Worm (Caenorhabditis elegans) whole organism, mixed stage, embryonic: ENCODE data around the gene B0244.16.
A peak's percentile ranks its signal among the peaks of the same experiment; 100 is the strongest.

Experiments used
- bed-3 ChIP-seq: fragments of 200-800 bp; sonication (Bioruptor generic); optimal IDR thresholded peaks from 3 replicates; lab custom pipeline; 2018; ENCODE audit warnings: mild to moderate bottlenecking, missing genetic modification characterization, moderate library complexity, missing compliant biosample characterization
- ceh-43 ChIP-seq: fragments of 200-800 bp; sonication (Bioruptor generic); optimal IDR thresholded peaks from 2 replicates; lab custom pipeline; 2018; ENCODE audit warnings: mild to moderate bottlenecking, missing genetic modification characterization, moderate library complexity, missing compliant biosample characterization
- ceh-83 ChIP-seq: fragments of 200-800 bp; sonication (Bioruptor generic); optimal IDR thresholded peaks from 2 replicates; lab custom pipeline; 2018; ENCODE audit warnings: mild to moderate bottlenecking, missing genetic modification characterization, missing compliant biosample characterization
- ces-1 ChIP-seq: fragments of 150-350 bp; optimal IDR thresholded peaks from 2 replicates; lab custom pipeline; 2014; ENCODE audit warnings: missing biosample characterization, missing genetic modification reagents, missing genetic modification characterization
- cnd-1 ChIP-seq: fragments of 200-800 bp; sonication (Bioruptor generic); optimal IDR thresholded peaks from 2 replicates; lab custom pipeline; 2018; ENCODE audit warnings: mild to moderate bottlenecking, missing genetic modification characterization, missing compliant biosample characterization
- drap-1 ChIP-seq: fragments of 200-800 bp; sonication (Bioruptor generic); optimal IDR thresholded peaks from 3 replicates; lab custom pipeline; 2018; ENCODE audit warnings: mild to moderate bottlenecking, missing genetic modification characterization, missing compliant biosample characterization
- flh-1 ChIP-seq: fragments of 200-800 bp; sonication (Bioruptor generic); optimal IDR thresholded peaks from 2 replicates; lab custom pipeline; 2018; ENCODE audit warnings: mild to moderate bottlenecking, missing genetic modification characterization, moderate library complexity, missing compliant biosample characterization
- ham-2 ChIP-seq: fragments of 200-800 bp; sonication (Bioruptor generic); optimal IDR thresholded peaks from 2 replicates; lab custom pipeline; 2018; ENCODE audit warnings: mild to moderate bottlenecking, missing genetic modification characterization, missing compliant biosample characterization
- lin-13 ChIP-seq: fragments of 150-350 bp; optimal IDR thresholded peaks from 2 replicates; lab custom pipeline; 2014; ENCODE audit warnings: missing biosample characterization, missing genetic modification characterization
- lsy-2 ChIP-seq: fragments of 150-350 bp; optimal IDR thresholded peaks from 2 replicates; lab custom pipeline; 2014; ENCODE audit warnings: missing biosample characterization, missing genetic modification characterization
- mab-5 ChIP-seq: fragments of 150-350 bp; optimal IDR thresholded peaks from 2 replicates; lab custom pipeline; 2014; ENCODE audit warnings: missing biosample characterization, missing genetic modification characterization
- nhr-12 ChIP-seq: fragments of 150-350 bp; optimal IDR thresholded peaks from 2 replicates; lab custom pipeline; 2014; ENCODE audit warnings: missing biosample characterization, missing genetic modification characterization
- nhr-2 ChIP-seq: fragments of 150-350 bp; optimal IDR thresholded peaks from 2 replicates; lab custom pipeline; 2014; ENCODE audit warnings: missing biosample characterization, missing genetic modification characterization
- nhr-237 ChIP-seq: fragments of 150-350 bp; optimal IDR thresholded peaks from 2 replicates; lab custom pipeline; 2014; ENCODE audit warnings: missing biosample characterization, missing genetic modification characterization
- nhr-28 ChIP-seq: fragments of 150-350 bp; optimal IDR thresholded peaks from 2 replicates; lab custom pipeline; 2014; ENCODE audit warnings: missing biosample characterization, missing genetic modification characterization
- nhr-76 ChIP-seq: sonication (generic microtip); optimal IDR thresholded peaks from 2 replicates; lab custom pipeline; 2017; ENCODE audit warnings: missing biosample characterization, missing genetic modification characterization
- pha-4 ChIP-seq: fragments of 150-350 bp; optimal IDR thresholded peaks from 2 replicates; lab custom pipeline; 2018; ENCODE audit warnings: missing biosample characterization, missing genetic modification reagents, missing genetic modification characterization
- snpc-4 ChIP-seq: fragments of 150-350 bp; optimal IDR thresholded peaks from 2 replicates; lab custom pipeline; 2014; ENCODE audit warnings: missing biosample characterization, missing genetic modification characterization
- tbx-8 ChIP-seq: fragments of 200-800 bp; sonication (Bioruptor generic); optimal IDR thresholded peaks from 2 replicates; lab custom pipeline; 2018; ENCODE audit warnings: mild to moderate bottlenecking, missing genetic modification characterization, moderate library complexity, missing compliant biosample characterization
- unc-120 ChIP-seq: sonication (generic microtip); optimal IDR thresholded peaks from 2 replicates; lab custom pipeline; 2017; ENCODE audit warnings: missing genetic modification characterization, missing compliant biosample characterization; ENCODE audit not compliant: poor library complexity, severe bottlenecking
- unc-39 ChIP-seq: fragments of 150-350 bp; optimal IDR thresholded peaks from 2 replicates; lab custom pipeline; 2014; ENCODE audit warnings: missing biosample characterization, missing genetic modification characterization
- unc-62 ChIP-seq: fragments of 150-350 bp; optimal IDR thresholded peaks from 2 replicates; lab custom pipeline; 2014; ENCODE audit warnings: missing biosample characterization, missing genetic modification reagents, missing genetic modification characterization
- zip-8 ChIP-seq: fragments of 150-350 bp; optimal IDR thresholded peaks from 2 replicates; lab custom pipeline; 2014; ENCODE audit warnings: missing biosample characterization, missing genetic modification characterization
- ztf-11 ChIP-seq: fragments of 150-350 bp; optimal IDR thresholded peaks from 2 replicates; lab custom pipeline; 2014; ENCODE audit warnings: missing biosample characterization, missing genetic modification characterization

B0244.16 gene

DNA sequence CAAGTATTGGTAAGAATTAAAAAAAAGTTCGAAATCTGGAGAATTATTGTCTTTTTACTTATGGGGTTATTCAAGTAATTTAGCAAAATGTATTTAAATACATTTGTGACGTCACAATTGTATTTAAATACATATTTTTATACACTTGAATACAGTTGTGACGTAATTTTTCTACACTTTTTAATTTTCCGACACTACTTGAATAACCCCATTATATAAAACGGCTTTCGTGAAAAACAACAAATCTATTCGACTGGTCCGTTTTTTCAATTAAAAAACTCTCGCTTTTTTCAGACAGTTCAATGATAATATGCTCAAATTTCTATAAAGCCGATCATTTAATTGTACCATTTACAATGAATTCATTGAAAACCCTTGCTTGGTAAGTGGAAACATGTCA is 9.7 kb downstream of the B0244.16 start:
- TF ChIP-seq pha-4 (tag; lab: Kevin White, UChicago): no peak
- TF ChIP-seq unc-120 (tag; lab: Kevin White, UChicago): no peak
- TF ChIP-seq zip-8 (tag; lab: Kevin White, UChicago): peak; percentile 91
- TF ChIP-seq, all 35 proteins: peak for 1

DNA sequence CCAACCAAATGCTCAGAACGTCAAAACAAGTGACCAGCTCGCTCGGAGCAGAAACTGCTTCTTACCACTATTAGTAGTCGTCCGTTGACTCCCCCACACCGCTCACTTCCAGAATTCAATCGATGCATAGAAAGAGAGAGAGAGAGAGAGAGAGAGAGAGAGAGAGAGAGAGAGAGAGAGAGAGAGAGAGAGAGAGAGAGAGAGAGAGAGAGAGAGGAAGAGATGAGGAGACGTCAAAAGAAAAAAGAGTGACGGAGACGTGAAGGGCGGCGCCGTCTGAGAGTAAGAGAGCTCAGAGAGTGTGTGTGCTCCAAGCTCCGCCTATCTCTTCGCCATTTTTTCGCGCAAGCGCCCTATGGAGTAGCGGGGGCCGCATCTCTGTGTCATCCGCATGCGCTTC is 14.4 kb downstream of the B0244.16 start, which contains the start of gene ida-1:
Gene ida-1, plus strand, starts transcription at position 336 of the 400 bp plus-strand sequence.
- TF ChIP-seq ztf-11 (tag; lab: Kevin White, UChicago) (no peak), ces-1 (GFP tag; lab: Kevin White, UChicago) (peak; percentile 54)
- TF ChIP-seq, all 35 proteins: peak for 1

DNA sequence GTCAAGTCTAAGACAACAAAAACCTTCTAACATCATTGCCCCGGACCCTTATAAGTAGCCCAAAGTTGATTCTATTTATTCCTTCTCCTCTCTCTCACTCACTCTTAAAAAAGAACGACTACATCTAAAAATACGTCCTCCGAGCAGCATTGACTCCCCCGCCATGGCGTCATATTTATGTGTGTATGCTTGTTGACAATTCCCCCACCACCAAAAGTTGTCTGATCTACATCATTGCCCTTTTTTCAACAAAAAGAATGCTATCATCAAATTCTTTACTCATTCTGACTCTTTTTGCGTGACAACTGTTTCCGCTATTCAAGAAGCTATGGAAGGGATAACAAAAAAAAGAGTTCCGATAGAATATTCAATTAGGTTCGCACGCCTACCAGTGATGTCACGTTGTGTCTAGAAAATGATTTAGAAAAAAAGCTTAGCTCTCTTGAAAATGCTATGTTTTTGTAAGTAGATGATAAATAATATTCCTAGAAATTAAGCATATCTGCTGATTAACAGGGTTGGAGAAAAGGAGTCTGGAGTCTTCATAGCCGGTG is 16.8 kb downstream of the B0244.16 start:
- TF ChIP-seq ces-1 (GFP tag; lab: Kevin White, UChicago): peak; percentile 33
- TF ChIP-seq flh-1 (GFP tag; lab: Kevin White, UChicago): no peak

ce11 chrIII:5758519-5759099 is 17.8 kb downstream of the B0244.16 start:
- TF ChIP-seq zip-8 (tag; lab: Kevin White, UChicago) (peak; percentile 7), nhr-76 (tag; lab: Kevin White, UChicago) (no peak), unc-120 (tag; lab: Kevin White, UChicago) (no peak), unc-39 (tag; lab: Kevin White, UChicago) (no peak)

ce11 chrIII:5760721-5761120 is 20.0 kb downstream of the B0244.16 start:
- TF ChIP-seq flh-1 (GFP tag; lab: Kevin White, UChicago) (no peak), nhr-12 (tag; lab: Kevin White, UChicago) (no peak), ces-1 (GFP tag; lab: Kevin White, UChicago) (peak; percentile 89), tbx-8 (GFP tag; lab: Kevin White, UChicago) (no peak), snpc-4 (tag; lab: Kevin White, UChicago) (no peak)
- TF ChIP-seq, all 35 proteins: peak for 1

DNA sequence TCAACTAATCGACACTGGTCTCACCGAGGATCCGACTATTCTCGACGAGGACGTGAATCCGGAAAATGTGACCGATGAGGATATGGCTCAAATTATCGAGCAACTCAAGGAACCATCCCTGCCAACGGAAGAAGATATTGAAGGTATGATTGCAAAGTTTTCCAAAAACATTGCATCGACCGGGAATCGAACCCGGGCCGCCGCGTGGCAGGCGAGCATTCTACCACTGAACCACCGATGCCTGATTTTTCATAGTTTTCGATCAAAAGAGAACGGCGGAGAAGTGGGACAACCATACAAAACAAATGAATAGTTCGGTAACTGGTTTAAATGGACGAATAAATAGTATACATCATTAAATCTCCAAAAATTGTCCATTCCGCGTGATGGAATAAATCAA is 21.1 kb downstream of the B0244.16 start:
- TF ChIP-seq mab-5 (no peak), nhr-12 (tag; lab: Kevin White, UChicago) (no peak), flh-1 (GFP tag; lab: Kevin White, UChicago) (no peak), unc-62 (GFP tag; lab: Kevin White, UChicago) (no peak), lin-13 (tag; lab: Kevin White, UChicago) (no peak), ces-1 (GFP tag; lab: Kevin White, UChicago) (no peak), ham-2 (GFP tag; lab: Kevin White, UChicago) (no peak), nhr-28 (tag; lab: Kevin White, UChicago) (no peak), unc-120 (tag; lab: Kevin White, UChicago) (no peak), lsy-2 (tag; lab: Kevin White, UChicago) (no peak), ceh-43 (GFP tag; lab: Kevin White, UChicago) (no peak), nhr-76 (tag; lab: Kevin White, UChicago) (no peak), tbx-8 (GFP tag; lab: Kevin White, UChicago) (no peak), nhr-237 (no peak), snpc-4 (tag; lab: Kevin White, UChicago) (no peak)

DNA sequence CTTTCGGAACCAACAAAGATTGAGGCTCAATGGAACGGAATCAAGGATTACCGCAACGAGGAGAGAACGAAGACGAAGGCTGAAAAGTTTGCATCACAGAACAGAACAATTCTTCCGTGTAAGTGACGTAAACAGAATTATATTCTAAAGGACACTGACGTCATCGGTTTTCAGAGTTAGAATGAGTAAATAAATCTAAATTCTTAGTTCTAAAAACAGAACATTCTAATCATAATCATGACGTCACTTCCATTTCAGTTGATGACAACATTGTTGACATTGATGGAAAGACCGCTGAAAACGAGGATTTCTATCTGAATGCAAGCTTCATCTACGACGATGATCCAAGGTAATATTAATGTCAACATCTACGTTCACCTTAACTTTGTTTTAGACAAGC is 23.2 kb downstream of the B0244.16 start:
- TF ChIP-seq zip-8 (tag; lab: Kevin White, UChicago) (peak; percentile 61), ham-2 (GFP tag; lab: Kevin White, UChicago) (no peak)

DNA sequence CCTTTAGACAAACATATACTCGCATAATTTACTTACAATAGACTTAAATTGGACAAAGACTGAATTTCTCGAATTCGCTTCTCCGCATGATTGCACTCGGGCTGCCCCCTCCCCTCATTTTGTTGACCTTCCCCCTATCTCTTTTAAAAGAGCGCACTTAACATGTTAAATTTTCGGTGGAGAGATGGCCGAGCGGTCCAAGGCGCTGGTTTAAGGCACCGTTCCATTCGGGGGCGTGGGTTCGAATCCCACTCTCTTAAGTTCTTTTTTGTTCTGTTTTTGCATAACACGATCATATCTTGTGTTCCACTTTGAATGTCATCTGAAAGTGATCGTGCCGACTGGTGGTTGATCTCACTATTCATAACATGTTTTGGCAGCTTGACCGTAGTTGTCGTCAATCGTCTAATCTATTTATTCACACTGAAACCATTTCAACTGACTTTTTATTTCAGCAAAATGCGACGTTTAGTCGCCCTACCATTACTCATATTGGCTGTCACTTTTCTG is 29.0 kb downstream of the B0244.16 start, which contains the start of gene cutl-23:
Gene cutl-23, plus strand, starts transcription at position 460 of the 510 bp plus-strand sequence.
- TF ChIP-seq nhr-2 (tag; lab: Kevin White, UChicago) (no peak), nhr-237 (no peak), unc-120 (tag; lab: Kevin White, UChicago) (peak; percentile 71), ceh-83 (GFP tag; lab: Kevin White, UChicago) (peak; percentile 56), bed-3 (peak; percentile 43), ham-2 (GFP tag; lab: Kevin White, UChicago) (peak; percentile 55), cnd-1 (peak; percentile 61), drap-1 (GFP tag; lab: Kevin White, UChicago) (peak; percentile 72), zip-8 (tag; lab: Kevin White, UChicago) (no peak)
